Fruit fly (Drosophila melanogaster): ENCODE measurements around the gene CG16781.
A peak's percentile ranks its signal among the peaks of the same experiment; 100 is the strongest.

Gene CG16781

dm6 chrX:3427614-3427965, 36.3 kb downstream of the CG16781 start:
- TF ChIP-seq pan (optimal IDR thresholded peaks at IDR 0.05) = no peak
- no peak for TF ChIP-seq EcR (GFP tag; optimal IDR thresholded peaks at IDR 0.05)
- TF ChIP-seq Dll (optimal IDR thresholded peaks at IDR 0.05) = no peak
- no peak for TF ChIP-seq CG8478 (optimal IDR thresholded peaks at IDR 0.05)
- no peak for TF ChIP-seq usp (GFP tag; optimal IDR thresholded peaks at IDR 0.05)
- no peak for TF ChIP-seq psq (optimal IDR thresholded peaks at IDR 0.05)

dm6 chrX:3426803-3427613, 36.8 kb downstream of the CG16781 start:
- no peak for TF ChIP-seq CG8478 (optimal IDR thresholded peaks at IDR 0.05)

dm6 chrX:3424963-3425362, 38.9 kb downstream of the CG16781 start:
- TF ChIP-seq pan (optimal IDR thresholded peaks at IDR 0.05) (no peak), EcR (GFP tag; optimal IDR thresholded peaks at IDR 0.05) (no peak)

dm6 chrX:3423199-3423768, 40.6 kb downstream of the CG16781 start:
- TF ChIP-seq pan (optimal IDR thresholded peaks at IDR 0.05) (no peak), Dll (optimal IDR thresholded peaks at IDR 0.05) (no peak), EcR (GFP tag; optimal IDR thresholded peaks at IDR 0.05) (peak in 1 of 2 experiments; percentile 63)

- TF ChIP-seq psq (optimal IDR thresholded peaks at IDR 0.05) = no peak
- no peak for TF ChIP-seq EcR (GFP tag; optimal IDR thresholded peaks at IDR 0.05)
- TF ChIP-seq pan (optimal IDR thresholded peaks at IDR 0.05) = no peak
- TF ChIP-seq CG8478 (optimal IDR thresholded peaks at IDR 0.05) = no peak
- TF ChIP-seq Dll (optimal IDR thresholded peaks at IDR 0.05) = no peak
- no peak for TF ChIP-seq usp (GFP tag; optimal IDR thresholded peaks at IDR 0.05)
These were observed 49.7 kb downstream of the CG16781 start for dm6 chrX:3414003-3414767.

- TF ChIP-seq EcR (GFP tag; optimal IDR thresholded peaks at IDR 0.05) (no peak), Dll (optimal IDR thresholded peaks at IDR 0.05) (no peak), CG8478 (optimal IDR thresholded peaks at IDR 0.05) (no peak), pan (optimal IDR thresholded peaks at IDR 0.05) (no peak), usp (GFP tag; optimal IDR thresholded peaks at IDR 0.05) (no peak), psq (optimal IDR thresholded peaks at IDR 0.05) (no peak)
These were observed 51.0 kb downstream of the CG16781 start for dm6 chrX:3412855-3413254.
